Fruit fly (Drosophila melanogaster) Kc167 (cell line): ENCODE results near the gene CG42269.

Experiments
- Myc ChIP-seq: fragments of >200 bp; optimal IDR thresholded peaks from 2 replicates; lab custom pipeline; 2017; ENCODE audit warnings: missing external identifiers
- Sin3A ChIP-seq: fragments of >200 bp; optimal IDR thresholded peaks from 2 replicates; lab custom pipeline; 2018; ENCODE audit warnings: missing external identifiers
- h ChIP-seq: fragments of >200 bp; optimal IDR thresholded peaks from 3 replicates; lab custom pipeline; 2018; ENCODE audit warnings: missing external identifiers
- insv ChIP-seq: fragments of >200 bp; optimal IDR thresholded peaks from 3 replicates; lab custom pipeline; 2018; ENCODE audit warnings: missing external identifiers
- psq ChIP-seq: fragments of >200 bp; optimal IDR thresholded peaks from 2 replicates; lab custom pipeline; 2017; ENCODE audit warnings: missing external identifiers
- ttk ChIP-seq: sonication (Bioruptor generic); optimal IDR thresholded peaks from 2 replicates; lab custom pipeline; 2017; ENCODE audit warnings: missing external identifiers

Gene CG42269

DNA sequence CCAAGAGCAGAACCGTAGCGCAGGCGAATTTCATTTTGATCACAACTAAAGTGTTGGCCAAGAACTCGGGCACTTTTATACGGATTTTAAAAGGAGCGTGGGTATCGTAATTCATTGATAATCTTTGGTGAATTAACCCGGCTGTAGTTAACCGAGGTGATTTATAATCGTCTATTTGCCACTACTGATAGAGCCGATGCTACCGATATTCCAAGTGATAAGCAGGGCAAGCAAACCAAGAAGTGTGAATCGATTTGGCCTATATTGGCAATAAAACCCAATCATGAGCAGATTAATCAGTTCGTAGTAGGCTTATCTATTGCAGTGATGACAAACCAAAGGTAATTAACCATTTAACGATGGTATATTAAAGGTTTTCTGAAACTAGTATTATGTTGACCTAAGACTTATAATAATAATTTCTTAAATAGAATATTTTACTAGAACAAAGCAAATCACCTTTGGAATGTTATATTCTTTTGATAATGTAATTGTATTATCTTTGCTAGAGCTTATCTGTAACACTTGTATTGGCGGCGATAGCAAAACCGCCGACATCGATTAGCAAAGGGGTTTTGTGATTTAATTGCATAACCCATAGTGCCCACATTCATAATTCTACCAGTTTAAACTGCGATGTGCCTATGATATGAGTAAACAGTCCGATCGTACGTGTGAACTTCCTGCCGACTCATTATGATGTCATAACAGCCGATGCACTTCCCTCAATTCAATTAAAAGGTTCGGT is 3.1 kb upstream of the CG42269 start, which contains the start of gene CG10472:
Gene CG10472 (minus strand): TSS at position 51 of the 748 bp plus-strand sequence.
- no peak for TF ChIP-seq Sin3A (lab: Kevin White, UChicago)

DNA sequence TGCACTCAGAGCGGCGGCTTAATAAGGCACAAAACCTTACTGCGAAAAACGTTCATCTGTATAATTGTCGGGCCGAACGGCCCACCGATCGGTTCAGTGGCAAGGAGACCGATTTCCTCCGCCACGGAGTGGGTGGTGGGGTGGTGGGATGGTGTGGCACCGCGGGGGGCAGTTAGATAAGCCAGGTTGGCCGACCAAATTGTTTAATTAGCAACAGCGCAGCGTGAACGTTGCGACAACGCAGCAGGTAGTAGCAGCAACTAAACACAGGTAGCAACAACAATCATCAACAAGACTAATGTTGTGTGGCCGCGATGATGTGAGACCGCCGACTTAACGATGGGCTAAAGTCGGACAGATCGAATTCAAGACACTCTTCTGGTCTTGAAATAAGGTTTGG is 2.1 kb downstream of the CG42269 start:
- TF ChIP-seq insv: no peak
- no peak for TF ChIP-seq Myc (lab: Kevin White, UChicago)
- no peak for TF ChIP-seq Sin3A (lab: Kevin White, UChicago)
- TF ChIP-seq ttk (lab: Kevin White, UChicago): no peak
- TF ChIP-seq psq: no peak
- TF ChIP-seq h (lab: Kevin White, UChicago): no peak

DNA sequence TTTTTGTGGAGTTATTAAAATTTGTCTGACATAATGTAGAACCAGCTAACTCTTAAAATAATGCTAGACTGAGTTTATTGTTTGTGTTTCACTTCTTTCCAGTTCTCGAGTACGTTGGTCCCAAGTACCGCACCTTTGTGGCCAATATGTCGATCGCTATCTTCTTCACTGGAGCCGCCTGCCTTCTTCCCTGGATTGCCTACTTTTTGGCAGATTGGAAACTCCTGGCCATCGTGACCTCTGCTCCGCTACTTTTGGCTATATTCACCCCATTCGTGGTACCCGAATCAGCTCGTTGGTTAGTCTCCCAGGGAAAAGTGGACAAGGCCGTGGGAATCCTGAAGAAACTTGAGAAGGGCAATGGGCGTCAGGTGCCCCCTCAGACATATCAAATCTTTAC is 4.0 kb downstream of the CG42269 start:
- no peak for TF ChIP-seq psq
- no peak for TF ChIP-seq Sin3A (lab: Kevin White, UChicago)
- no peak for TF ChIP-seq ttk (lab: Kevin White, UChicago)
- no peak for TF ChIP-seq Myc (lab: Kevin White, UChicago)
- no peak for TF ChIP-seq insv
- TF ChIP-seq h (lab: Kevin White, UChicago): no peak

DNA sequence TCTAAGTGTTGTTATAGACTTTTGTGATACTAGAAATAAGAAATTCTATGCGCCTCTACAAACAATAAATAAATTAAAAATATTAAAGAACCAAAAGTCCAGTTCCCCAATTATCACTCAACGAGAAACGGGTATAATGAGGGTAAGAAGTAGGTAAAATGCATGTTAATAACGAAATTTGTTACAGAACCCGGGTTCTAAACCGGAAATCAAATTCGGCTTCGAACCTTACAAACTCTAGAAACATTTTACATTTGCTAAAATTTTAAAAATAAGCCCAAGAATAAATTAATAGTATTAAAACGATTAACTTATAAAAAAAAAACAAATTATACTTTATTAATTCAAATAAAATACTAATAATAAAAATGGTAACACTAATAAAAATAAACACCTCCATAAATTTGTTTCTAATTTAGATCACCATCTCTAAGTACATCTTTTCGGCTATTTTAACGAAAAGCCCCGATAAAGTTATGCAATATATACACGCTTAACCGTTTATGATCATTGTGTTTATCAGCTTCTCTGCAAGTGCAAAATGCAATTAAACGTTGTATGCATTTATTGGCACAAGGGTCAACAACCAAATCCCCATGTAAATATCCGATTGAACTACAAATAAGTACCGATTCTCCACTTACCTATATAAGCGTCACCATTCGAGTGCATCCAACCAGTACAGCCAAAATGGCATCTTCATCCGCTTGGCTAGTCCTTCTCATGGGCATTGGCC is 5.5 kb downstream of the CG42269 start, which contains the start of gene CG6602:
Gene CG6602 (plus strand): TSS at position 686 of the 736 bp plus-strand sequence.
- TF ChIP-seq h (lab: Kevin White, UChicago) (no peak), ttk (lab: Kevin White, UChicago) (no peak), Sin3A (lab: Kevin White, UChicago) (no peak), psq (no peak), Myc (lab: Kevin White, UChicago) (no peak), insv (no peak)

DNA sequence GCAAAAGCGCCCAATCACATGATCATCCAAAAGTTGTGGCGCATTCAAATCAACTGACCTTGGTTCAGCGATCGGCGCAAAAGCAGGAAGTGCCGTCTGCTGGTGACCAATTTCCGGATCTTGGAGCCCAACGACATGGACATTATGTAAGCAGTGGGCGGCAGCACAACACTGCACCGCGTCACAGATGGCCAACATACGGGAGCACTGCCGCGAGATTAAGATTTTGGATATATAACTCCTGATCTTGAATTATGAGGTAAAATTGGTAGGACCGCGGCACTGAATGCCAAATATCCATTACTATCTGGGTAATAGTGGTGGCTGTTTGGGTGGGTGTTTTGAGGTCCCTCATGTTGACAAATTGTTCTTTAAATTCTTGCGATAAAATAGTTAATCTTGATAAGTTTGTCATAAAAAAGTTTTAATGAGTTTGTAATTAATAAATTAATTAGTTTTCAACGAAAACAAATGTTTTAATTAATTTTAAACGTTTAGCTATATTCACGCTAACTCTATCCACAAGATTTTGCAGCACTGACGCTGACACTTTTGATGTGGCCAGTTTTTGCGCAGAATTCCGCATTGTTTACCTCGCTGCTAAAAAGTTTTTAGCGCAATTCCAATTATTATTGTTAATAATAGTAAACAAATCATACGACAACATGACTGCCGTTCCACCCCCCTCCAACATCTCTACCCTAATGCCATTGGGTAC is 9.0 kb downstream of the CG42269 start, which contains the start of the genes CG13295 and CG6610:
Gene CG13295 (minus strand): TSS at position 271 of the 718 bp plus-strand sequence.
Gene CG6610 (plus strand): TSS at position 562 of the 718 bp plus-strand sequence.
- no peak for TF ChIP-seq ttk (lab: Kevin White, UChicago)
- no peak for TF ChIP-seq psq
- no peak for TF ChIP-seq h (lab: Kevin White, UChicago)
- TF ChIP-seq Sin3A (lab: Kevin White, UChicago): no peak
- no peak for TF ChIP-seq insv
- TF ChIP-seq Myc (lab: Kevin White, UChicago): no peak

DNA sequence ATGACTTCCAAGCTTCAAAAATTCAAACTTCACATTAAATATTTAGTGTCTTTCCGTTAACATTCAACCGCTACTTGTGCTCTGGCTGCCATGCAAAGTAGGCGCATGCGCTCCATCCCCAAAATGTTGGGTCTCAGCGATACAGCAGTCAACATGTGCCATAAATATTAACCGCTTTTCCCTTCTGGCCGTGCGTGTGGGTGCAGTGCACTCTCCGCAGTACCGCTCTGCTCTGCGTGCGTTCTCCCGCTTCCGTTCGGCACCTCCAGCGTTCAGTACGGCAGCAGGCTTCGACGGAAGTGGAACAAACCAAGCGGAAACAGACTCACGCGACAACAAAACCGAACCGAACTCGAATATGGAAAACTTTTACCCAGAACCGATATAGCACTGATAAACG is 10.3 kb downstream of the CG42269 start, which contains the start of gene ssp6:
Gene ssp6 (plus strand): TSS at position 294 of the 400 bp plus-strand sequence.
- no peak for TF ChIP-seq h (lab: Kevin White, UChicago)
- TF ChIP-seq ttk (lab: Kevin White, UChicago): no peak
- TF ChIP-seq Myc (lab: Kevin White, UChicago): no peak
- TF ChIP-seq psq: no peak
- TF ChIP-seq Sin3A (lab: Kevin White, UChicago): no peak
- TF ChIP-seq insv: no peak

DNA sequence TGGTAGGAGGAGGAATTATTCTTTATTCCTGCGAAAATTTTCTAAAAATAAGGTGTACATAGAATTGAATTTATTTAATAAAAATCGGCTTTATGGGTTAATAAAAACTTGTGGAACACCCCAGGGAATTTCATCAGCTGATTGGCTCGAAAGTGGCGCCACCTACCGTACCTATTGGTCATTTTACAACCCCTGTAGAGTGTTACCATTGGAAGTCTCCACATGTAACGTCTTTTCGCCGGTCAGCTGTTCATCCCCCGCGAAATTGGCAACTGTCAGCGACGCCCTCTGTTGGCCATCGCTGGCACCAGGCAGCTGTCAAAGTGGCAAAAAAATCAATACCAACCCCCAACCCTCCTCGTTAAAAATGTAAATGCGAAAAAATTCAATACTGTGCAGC is 16.5 kb downstream of the CG42269 start, which contains the start of gene CG13293:
Gene CG13293 (plus strand): TSS at position 323 of the 400 bp plus-strand sequence.
- TF ChIP-seq h (lab: Kevin White, UChicago) (no peak), ttk (lab: Kevin White, UChicago) (no peak), Myc (lab: Kevin White, UChicago) (no peak), insv (no peak), psq (no peak), Sin3A (lab: Kevin White, UChicago) (no peak)

DNA sequence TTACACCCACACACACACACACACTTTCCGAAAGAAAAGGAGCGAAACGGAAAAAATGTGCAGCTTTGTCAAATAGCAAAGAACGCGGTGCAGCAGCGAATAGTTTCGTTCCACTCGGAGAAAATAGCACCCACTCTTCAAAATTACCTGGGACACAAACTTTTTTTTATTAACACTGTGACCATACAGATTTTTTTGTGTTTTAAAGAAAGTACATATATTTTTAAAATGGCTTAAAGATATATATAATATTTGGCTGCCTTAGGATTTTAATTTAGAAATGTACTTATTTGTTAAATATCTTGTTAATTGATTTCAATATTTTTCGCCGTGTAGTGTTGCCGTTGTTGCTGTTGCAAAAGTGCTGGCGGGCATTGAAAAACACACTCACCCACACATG is 18.4 kb downstream of the CG42269 start:
- TF ChIP-seq ttk (lab: Kevin White, UChicago) (no peak), h (lab: Kevin White, UChicago) (no peak), psq (no peak), insv (no peak), Myc (lab: Kevin White, UChicago) (no peak), Sin3A (lab: Kevin White, UChicago) (no peak)

DNA sequence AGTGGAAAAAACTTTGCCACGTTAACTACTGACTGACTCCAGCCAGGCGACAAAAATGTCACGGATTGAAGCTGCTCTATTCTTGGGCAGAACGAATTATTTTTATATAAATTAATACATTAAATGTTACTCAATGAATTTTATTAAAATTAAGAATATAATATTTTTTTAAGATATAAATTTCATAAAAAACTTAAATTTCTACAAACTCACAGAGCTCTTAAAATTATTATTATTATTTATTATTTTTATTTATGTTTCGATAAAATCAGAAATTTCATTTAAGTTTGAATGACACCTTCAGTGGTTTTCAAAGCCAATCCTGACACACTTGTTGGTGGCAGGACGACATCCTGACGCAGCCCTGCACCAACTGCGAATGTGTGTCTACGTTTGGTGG is 19.1 kb downstream of the CG42269 start:
- TF ChIP-seq ttk (lab: Kevin White, UChicago) (no peak), psq (no peak), h (lab: Kevin White, UChicago) (no peak), insv (no peak), Myc (lab: Kevin White, UChicago) (no peak), Sin3A (lab: Kevin White, UChicago) (no peak)

DNA sequence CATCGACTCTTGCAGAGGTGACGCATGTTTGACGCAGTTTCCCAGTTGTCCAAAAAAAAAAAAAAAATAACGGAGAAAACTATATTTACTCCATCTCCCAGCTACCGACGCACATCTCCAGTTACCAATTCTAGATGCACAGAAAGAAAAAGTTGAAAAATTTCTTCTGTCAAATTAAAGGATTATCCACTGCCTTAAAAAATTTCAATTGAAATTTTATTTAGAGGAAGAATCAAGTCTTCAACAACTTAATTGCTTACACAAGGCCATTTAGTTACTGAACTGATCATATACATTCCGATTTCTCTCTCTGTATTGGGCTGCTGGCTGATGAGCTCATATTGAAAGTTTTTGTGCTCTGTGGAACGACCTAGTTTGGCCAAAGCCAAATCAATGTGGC is 19.9 kb downstream of the CG42269 start:
- TF ChIP-seq ttk (lab: Kevin White, UChicago) (no peak), psq (no peak), h (lab: Kevin White, UChicago) (no peak), Myc (lab: Kevin White, UChicago) (no peak), Sin3A (lab: Kevin White, UChicago) (no peak), insv (no peak)

DNA sequence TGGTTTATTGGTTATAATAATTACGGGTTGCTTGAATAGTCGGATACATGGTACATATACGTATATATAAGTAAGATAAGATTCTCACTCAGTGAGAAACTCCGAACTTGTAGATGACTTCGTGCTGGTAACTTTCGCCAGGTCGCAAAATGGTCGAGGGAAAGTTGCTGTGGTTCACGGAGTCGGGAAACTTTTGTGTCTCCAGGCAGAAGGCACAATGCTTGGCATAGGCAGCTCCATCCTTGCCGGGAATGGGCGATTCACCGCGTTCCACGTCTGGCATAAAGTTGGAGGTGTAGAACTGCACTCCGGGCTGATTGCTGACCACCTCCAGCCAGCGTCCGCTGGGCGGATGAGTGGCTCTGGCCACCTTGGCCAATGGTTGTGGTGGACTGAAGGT is 27.1 kb downstream of the CG42269 start, which contains the start of gene CG10469:
Gene CG10469 (minus strand): TSS at position 101 of the 400 bp plus-strand sequence.
- TF ChIP-seq psq (no peak), ttk (lab: Kevin White, UChicago) (no peak), Sin3A (lab: Kevin White, UChicago) (no peak), h (lab: Kevin White, UChicago) (no peak), insv (no peak), Myc (lab: Kevin White, UChicago) (no peak)
